Fruit fly (Drosophila melanogaster): ENCODE results near the gene Alg9.

Alg9 gene

DNA sequence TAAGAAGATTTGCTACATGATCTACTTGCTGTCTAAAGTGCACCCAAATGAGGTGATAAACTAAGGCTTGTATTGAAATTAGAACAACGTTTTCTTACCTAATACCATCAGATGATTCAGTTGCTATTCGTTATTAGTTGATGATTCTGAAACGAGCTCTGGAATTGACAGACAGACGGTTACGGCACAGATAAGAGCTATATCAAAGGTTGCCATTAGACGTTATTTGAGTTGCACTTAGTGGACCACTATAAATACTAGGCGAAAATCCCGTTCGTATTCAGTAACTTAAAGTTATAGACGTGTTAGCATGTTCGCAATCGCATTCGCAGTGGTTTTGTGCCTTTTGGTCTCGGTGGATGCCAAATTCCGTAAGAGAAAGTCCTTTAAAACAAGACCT is 18.5 kb downstream of the Alg9 start, which contains the start of gene to:
Gene to (plus strand): TSS at position 301 of the 400 bp plus-strand sequence.
- TF ChIP-seq CG8478 (optimal IDR thresholded peaks at IDR 0.05): no peak
- no peak for TF ChIP-seq CTCF (optimal IDR thresholded peaks at IDR 0.05)

DNA sequence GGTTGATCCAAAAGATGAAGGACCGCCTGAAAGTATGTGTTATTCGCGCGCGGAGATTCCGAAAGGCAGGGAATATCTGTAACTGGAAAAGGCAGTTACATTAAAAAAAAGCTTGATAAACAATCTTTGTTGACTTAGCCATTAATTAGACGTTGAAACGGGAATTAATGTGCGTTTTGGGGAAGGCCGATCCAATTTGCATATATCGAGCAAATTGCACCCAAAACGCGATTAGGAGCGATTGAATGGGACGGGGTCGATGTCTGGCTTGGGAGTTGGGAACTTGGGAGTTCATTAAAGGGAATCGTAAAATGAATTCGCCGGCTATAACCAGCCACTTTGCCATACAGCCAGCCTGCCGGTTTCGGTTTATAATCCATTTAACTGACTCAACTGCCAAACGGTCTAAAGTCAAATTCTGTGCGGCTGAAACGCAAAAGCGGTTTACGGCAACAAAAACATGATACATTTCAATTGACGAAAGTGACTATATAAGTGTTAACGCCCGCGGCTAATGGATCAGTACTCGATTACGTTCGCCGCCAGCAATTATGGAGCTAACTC is 20.2 kb downstream of the Alg9 start, which contains the start of gene CG11854:
Gene CG11854 (plus strand): TSS at position 514 of the 564 bp plus-strand sequence.
- no peak for TF ChIP-seq CTCF (optimal IDR thresholded peaks at IDR 0.05)
- no peak for TF ChIP-seq CG8478 (optimal IDR thresholded peaks at IDR 0.05)

DNA sequence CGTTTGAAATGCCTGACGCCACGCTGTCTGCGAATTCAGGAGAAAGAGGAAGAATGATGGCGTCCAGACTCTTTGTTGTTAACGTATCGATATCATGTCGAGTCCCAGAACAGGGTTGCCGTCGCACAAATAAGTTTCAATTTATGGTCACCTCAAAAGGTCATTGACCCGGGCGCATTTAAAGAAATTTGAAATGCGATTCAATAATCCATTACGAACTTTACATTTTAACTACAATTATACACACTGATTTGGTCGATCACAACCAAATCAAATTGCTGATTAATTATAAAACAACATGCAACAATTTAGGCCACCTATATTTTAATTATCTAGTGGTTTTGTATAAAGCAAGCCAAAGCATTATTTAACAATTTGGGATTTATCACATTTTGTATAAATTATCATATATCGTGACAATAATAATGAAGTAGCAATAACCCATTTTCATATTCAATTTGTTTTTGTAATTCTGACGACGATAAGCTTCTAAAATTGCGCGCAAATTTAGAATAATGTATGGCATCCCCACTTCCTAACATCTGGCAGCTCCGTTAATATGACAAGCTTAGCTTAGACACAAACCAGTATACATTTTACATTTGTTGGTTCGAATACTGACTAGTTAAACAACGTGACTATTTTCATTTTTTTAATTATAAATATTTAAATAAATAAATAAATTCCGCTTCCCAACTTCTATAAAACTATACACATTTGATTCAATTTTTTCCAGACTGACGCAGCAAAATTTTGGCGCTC is 23.8 kb downstream of the Alg9 start, which contains the start of gene bam:
Gene bam (minus strand): TSS at position 58 of the 762 bp plus-strand sequence.
- TF ChIP-seq CG8478 (optimal IDR thresholded peaks at IDR 0.05) (no peak), CTCF (optimal IDR thresholded peaks at IDR 0.05) (peak; percentile 34 to 61)

DNA sequence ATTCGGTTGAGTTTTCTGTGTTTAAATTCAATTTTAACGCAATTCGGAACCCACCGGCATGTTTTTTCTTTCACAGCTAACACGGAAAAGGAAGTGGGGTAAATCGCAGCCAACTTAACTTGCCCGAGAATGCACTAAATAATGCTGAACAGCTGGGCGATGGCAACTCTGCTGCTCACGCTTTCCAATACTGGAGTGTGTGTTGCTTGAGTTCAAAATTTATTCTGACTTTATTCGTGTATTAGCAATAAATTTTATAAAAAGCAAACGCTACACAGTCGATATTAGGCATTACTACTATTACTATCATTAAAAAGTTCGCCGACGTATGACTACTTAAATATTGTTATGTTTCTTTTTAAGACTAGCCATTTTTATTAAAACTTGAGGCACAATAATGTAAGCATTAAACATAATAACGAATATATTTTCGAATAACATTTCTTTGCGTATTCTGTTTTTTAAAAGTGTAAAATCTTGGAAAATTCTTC is 26.0 kb downstream of the Alg9 start, which contains the start of the genes RpS27 and Nup37:
Gene RpS27 (minus strand): TSS at position 136 of the 491 bp plus-strand sequence.
Gene Nup37 (plus strand): TSS at position 280 of the 491 bp plus-strand sequence.
- TF ChIP-seq CG8478 (optimal IDR thresholded peaks at IDR 0.05) (no peak), CTCF (optimal IDR thresholded peaks at IDR 0.05) (peak in 1 of 2 experiments; percentile 31)

DNA sequence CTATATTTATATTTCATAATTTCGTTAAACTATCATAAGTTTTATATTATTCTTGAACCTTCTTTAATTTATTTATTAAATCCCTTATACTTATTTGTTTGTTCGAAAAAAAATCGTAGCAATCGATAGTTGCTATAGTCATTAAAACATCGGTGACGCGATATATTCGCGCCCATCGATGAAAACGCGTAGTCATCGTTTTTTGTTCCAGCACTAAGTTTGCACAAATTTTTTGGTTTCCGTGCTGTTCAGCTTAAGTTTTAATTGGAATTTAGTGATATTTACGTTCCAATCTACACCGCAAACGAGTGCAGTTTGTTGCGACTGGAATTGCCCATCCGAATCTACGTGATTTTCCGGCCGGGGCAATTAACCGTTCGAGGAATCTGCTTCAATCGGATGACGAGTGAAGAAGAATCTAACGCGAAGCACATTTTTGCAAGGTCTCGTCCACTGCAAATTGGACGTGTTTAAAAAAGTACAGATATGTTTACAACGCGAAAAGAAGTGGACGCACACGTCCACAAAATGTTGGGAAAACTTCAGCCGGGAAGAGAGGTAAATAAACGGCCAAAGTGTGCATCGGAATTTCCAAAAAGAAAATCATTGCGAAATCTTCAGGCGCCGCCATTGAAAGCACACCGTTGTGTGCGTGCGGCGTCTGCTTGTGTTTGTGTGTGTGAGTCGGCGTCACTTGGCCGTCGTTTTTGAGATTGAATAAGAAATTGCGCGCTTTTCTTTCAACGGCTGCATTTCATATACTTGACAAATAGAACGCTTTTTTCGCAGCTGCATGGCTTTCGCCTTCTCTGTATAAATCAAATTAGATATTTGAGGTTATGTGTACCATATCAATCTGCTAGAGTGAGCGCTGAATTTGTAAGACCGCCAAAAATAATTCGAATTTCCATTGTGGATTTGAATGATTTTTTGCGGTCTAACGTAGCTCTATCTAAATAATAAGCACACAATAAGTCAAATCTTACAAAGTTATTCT is 28.1 kb downstream of the Alg9 start, which contains the start of gene Nup358:
Gene Nup358 (plus strand): TSS at position 204 of the 997 bp plus-strand sequence.
- TF ChIP-seq CTCF (optimal IDR thresholded peaks at IDR 0.05) (peak; percentile 8 to 30), CG8478 (optimal IDR thresholded peaks at IDR 0.05) (no peak)

DNA sequence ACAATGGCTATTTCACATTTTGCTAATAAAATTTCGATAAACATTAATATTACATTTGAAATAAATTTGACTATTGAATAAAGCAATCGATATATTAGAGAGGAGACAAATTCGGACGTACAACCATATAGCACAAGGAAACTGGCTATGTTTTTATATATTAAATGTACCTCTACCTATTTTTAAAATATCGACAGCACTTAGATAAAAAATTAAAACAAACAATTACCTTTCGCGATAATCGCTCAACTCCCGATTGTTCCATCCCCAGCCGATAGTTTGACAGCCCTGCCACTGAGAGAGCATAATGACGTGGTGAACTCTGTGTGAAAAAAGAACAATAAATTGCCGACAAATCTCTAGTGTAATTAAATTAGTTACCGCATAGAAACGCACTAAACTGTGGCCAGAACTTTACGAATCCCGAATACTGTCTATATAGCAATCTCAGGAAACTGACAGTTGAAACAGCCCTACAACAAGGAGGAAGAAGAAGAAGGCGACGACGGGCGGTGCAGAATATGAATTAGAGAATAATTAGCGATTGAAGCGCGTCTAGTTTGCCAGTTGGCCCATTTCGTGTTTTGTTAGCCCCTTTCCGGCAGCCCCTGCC is 37.3 kb downstream of the Alg9 start, which contains the start of gene CG11857:
Gene CG11857 (plus strand): TSS at position 271 of the 613 bp plus-strand sequence.
- no peak for TF ChIP-seq CG8478 (optimal IDR thresholded peaks at IDR 0.05)
- TF ChIP-seq CTCF (optimal IDR thresholded peaks at IDR 0.05): peak; percentile 7 to 17

DNA sequence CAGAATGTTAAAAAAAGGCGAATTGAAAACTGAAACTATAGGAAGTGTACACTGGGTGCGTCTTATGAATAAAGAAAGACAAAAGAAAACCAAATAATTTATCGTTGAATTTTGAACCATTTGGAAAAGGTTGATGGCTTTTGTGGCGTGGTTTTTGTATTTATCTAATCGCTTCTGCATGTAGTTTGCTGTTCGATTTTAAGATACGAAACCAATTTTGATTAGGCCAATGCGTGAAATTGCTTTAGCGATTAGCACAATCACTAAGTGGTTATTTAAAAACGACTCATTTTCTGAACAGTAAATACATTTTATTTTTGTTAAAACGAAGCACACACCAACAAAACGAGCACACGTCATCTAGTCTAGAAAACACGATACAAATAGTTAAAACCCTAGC is 39.3 kb downstream of the Alg9 start:
- TF ChIP-seq CG8478 (optimal IDR thresholded peaks at IDR 0.05) (no peak), CTCF (optimal IDR thresholded peaks at IDR 0.05) (no peak)

DNA sequence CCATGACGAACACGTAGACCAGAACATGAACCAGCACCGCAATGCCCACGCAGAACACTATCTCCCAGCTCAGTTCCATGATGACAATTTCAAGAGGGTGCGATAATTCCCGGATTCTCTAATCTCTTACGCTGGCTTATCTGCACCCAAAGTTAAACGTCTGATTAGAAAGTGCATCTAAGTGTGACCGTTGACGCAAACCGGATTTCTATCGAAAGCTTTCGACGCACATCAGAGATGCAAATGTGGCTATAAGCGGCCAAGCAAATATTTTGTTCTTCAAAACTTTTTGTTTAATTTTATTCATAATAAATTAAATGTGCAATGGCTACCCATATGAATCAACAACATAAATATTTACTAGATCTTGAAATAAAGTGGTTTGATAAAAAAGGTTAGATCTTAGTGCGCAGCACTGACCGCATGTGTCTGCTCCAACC is 41.0 kb downstream of the Alg9 start, which contains the start of the genes Kdsr and CG11858:
Gene Kdsr (minus strand): TSS at position 177 of the 440 bp plus-strand sequence.
Gene CG11858 (plus strand): TSS at position 420 of the 440 bp plus-strand sequence.
- TF ChIP-seq CTCF (optimal IDR thresholded peaks at IDR 0.05) (no peak), CG8478 (optimal IDR thresholded peaks at IDR 0.05) (no peak)

DNA sequence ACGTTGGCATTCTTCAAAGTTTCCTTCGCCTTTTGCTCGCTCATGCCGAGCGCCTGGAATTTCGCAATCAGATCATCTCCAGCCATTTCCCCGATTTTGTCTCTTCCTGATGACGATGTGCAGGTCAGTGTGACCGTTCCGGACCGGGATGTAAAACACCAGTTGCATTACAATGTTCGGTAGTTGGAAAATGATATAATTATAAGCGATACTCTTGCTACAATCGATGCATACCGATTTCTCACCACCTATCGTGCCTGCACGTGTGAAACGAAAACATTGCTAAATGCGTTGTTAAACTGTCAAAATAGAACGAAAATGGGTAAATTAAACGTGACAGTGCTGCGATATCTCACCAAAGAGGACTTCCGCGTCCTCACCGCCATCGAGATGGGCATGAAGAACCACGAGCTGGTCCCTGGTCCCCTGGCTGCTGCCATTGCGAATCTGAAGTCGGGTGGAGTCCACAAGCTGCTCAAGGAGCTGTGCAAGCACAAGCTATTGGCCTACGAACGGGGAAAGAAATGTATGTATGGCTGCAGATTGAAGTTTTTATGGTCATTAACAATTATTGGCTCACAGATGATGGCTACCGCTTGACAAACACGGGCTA is 44.3 kb downstream of the Alg9 start, which contains the start of the genes GlnRS and RIOK2:
Gene GlnRS (minus strand): TSS at position 133 of the 613 bp plus-strand sequence.
Gene RIOK2 (plus strand): TSS at position 256 of the 613 bp plus-strand sequence.
- TF ChIP-seq CG8478 (optimal IDR thresholded peaks at IDR 0.05) (no peak), CTCF (optimal IDR thresholded peaks at IDR 0.05) (peak; percentile 0 to 51)

DNA sequence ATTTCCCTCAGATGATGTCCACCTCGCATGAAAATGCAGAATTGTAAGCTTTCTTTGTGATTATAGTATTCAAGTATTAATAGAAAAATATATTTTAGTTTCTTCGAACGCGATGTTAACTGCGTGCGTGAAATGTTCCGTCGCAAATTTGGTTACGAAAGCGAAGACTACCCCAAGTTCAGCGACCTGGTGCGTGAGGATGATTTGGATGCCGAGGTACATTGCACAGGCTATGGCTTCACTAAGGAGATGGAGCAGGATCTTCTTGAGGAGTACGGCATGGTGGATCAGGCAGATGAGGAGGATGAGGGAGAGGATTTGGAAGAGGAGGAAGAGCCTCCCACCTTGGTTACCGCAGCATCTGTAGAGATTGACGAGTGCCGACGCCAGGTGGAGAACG is 45.4 kb downstream of the Alg9 start:
- TF ChIP-seq CG8478 (optimal IDR thresholded peaks at IDR 0.05) (no peak), CTCF (optimal IDR thresholded peaks at IDR 0.05) (no peak)

DNA sequence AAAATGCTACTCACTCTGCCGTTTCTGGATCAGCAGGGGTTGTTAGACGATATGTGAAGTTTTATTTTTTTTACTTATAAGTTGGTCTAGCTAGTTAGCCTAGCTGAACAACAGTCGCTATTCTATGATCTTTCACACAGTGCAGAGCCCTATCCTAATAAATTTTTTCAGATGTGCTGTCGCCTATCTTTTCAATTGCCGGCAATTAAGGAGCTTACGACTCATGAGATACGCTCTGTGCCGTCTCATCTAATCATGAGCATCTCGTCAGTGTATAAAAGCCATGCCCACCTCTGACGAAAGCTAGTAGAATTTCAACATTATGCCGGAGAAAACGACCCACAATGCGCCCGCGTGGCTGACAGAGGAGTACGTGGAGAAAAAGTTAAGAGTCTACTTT is 48.5 kb downstream of the Alg9 start, which contains the start of the genes CG11889 and CG11891:
Gene CG11889 (plus strand): TSS at position 301 of the 400 bp plus-strand sequence.
Gene CG11891 (plus strand): TSS at position 301 of the 400 bp plus-strand sequence.
- TF ChIP-seq CG8478 (optimal IDR thresholded peaks at IDR 0.05): no peak
- TF ChIP-seq CTCF (optimal IDR thresholded peaks at IDR 0.05): no peak

DNA sequence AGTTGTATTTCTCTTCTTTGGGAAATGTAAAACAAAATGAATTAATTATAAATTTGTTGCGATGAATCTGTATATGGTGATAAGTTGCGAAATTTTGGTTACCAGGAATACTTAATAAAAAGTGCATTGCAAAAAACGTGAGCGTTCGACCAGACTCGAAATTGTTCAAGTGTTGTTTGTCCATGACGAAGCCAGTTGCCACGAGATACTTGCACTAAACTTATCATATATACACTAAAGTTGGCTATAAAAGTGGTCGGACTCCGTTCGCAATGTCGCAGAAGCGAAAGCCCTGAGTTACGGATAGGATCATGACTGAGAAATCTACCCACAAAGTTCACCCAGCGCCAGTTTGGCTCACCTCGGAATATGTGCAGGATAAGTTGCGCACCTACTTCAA is 52.1 kb downstream of the Alg9 start, which contains the start of gene CG11878:
Gene CG11878 (plus strand): TSS at position 301 of the 400 bp plus-strand sequence.
- no peak for TF ChIP-seq CTCF (optimal IDR thresholded peaks at IDR 0.05)
- TF ChIP-seq CG8478 (optimal IDR thresholded peaks at IDR 0.05): no peak

Data from S2 (cell line).